Fruit fly (Drosophila melanogaster) whole organism, prepupa: Measurements from ENCODE around the gene Men-b.

ENCODE experiments used
- Blimp-1 ChIP-seq: fragments of 200-800 bp; sonication (Bioruptor generic); optimal IDR thresholded peaks from 3 replicates; lab custom pipeline; 2017; ENCODE audit warnings: missing biosample characterization, missing genetic modification characterization, mild to moderate bottlenecking, moderate library complexity, missing genetic modification reagents
- CG10631 ChIP-seq: fragments of 200-800 bp; sonication (Bioruptor generic); optimal IDR thresholded peaks from 2 replicates; lab custom pipeline; 2016; ENCODE audit warnings: missing biosample characterization, missing genetic modification characterization
- CG10669 ChIP-seq: fragments of 200-800 bp; sonication (Bioruptor generic); optimal IDR thresholded peaks from 3 replicates; lab custom pipeline; 2018; ENCODE audit warnings: missing biosample characterization, mild to moderate bottlenecking, missing genetic modification characterization, moderate library complexity
- CG11294 ChIP-seq: fragments of 200-800 bp; sonication (Bioruptor generic); IDR thresholded peaks from 2 replicates; pipeline ENCODE4 v1.3.6; 2022; ENCODE audit warnings: missing biosample characterization, missing genetic modification characterization
- CG11762 ChIP-seq: fragments of 200-800 bp; sonication (Bioruptor generic); optimal IDR thresholded peaks from 3 replicates; lab custom pipeline; 2016; ENCODE audit warnings: missing biosample characterization, missing genetic modification characterization; ENCODE audit not compliant: insufficient read depth
- CG11902 ChIP-seq: fragments of 200-800 bp; sonication (Bioruptor generic); optimal IDR thresholded peaks from 3 replicates; lab custom pipeline; 2016; ENCODE audit warnings: missing biosample characterization, missing genetic modification characterization
- CG15336 ChIP-seq: fragments of 200-800 bp; sonication (Bioruptor generic); IDR thresholded peaks from 2 replicates; pipeline ENCODE4 v1.3.6; 2022; ENCODE audit warnings: missing biosample characterization, missing genetic modification characterization
- CG1621 ChIP-seq: fragments of 200-800 bp; sonication (Bioruptor generic); optimal IDR thresholded peaks from 3 replicates; lab custom pipeline; 2018; ENCODE audit warnings: missing biosample characterization, mild to moderate bottlenecking, missing genetic modification characterization
- CG16779 ChIP-seq: fragments of 200-800 bp; sonication (Bioruptor generic); optimal IDR thresholded peaks from 3 replicates; lab custom pipeline; 2017; ENCODE audit warnings: missing biosample characterization, mild to moderate bottlenecking, missing genetic modification characterization
- CG3032 ChIP-seq: fragments of 200-800 bp; optimal IDR thresholded peaks from 2 replicates; lab custom pipeline; 2019; ENCODE audit warnings: missing biosample characterization, mild to moderate bottlenecking, missing genetic modification characterization, moderate library complexity
- CG31627 ChIP-seq: fragments of 200-800 bp; sonication (Bioruptor generic); optimal IDR thresholded peaks from 3 replicates; lab custom pipeline; 2016; ENCODE audit warnings: missing biosample characterization, missing genetic modification characterization
- CG32006 ChIP-seq: fragments of 200-800 bp; sonication (Bioruptor generic); optimal IDR thresholded peaks from 3 replicates; lab custom pipeline; 2017; ENCODE audit warnings: missing biosample characterization, mild to moderate bottlenecking, missing genetic modification characterization
- CG34406 ChIP-seq: fragments of 200-800 bp; sonication (Bioruptor generic); optimal IDR thresholded peaks from 3 replicates; lab custom pipeline; 2016; ENCODE audit warnings: missing biosample characterization, missing genetic modification characterization
- CG3919 ChIP-seq: fragments of 200-800 bp; sonication (Bioruptor generic); optimal IDR thresholded peaks from 3 replicates; lab custom pipeline; 2016; ENCODE audit warnings: missing biosample characterization, missing genetic modification characterization
- CG4318 ChIP-seq: fragments of 200-800 bp; sonication (Bioruptor generic); optimal IDR thresholded peaks from 3 replicates; lab custom pipeline; 2017; ENCODE audit warnings: missing biosample characterization, mild to moderate bottlenecking, missing genetic modification characterization
- CG6163 ChIP-seq: fragments of 200-800 bp; sonication (Bioruptor generic); IDR thresholded peaks from 3 replicates; pipeline ENCODE4 v1.3.6; 2022; ENCODE audit warnings: missing biosample characterization, missing genetic modification characterization
- CG6276 ChIP-seq: fragments of 200-800 bp; sonication (Bioruptor generic); optimal IDR thresholded peaks from 2 replicates; lab custom pipeline; 2017; ENCODE audit warnings: missing biosample characterization, mild to moderate bottlenecking, missing genetic modification characterization
- CG6808 ChIP-seq: fragments of 200-800 bp; sonication (Bioruptor generic); optimal IDR thresholded peaks from 3 replicates; lab custom pipeline; 2017; ENCODE audit warnings: missing biosample characterization, missing genetic modification characterization, mild to moderate bottlenecking, moderate library complexity, missing genetic modification reagents
- CG6854 ChIP-seq: fragments of 200-800 bp; sonication (Bioruptor generic); optimal IDR thresholded peaks from 2 replicates; lab custom pipeline; 2017; ENCODE audit warnings: missing biosample characterization, mild to moderate bottlenecking, missing genetic modification characterization
- CG7368 ChIP-seq: fragments of 200-800 bp; sonication (Bioruptor generic); optimal IDR thresholded peaks from 3 replicates; lab custom pipeline; 2016; ENCODE audit warnings: missing biosample characterization, missing genetic modification characterization
- CG8319 ChIP-seq: fragments of 200-800 bp; sonication (Bioruptor generic); optimal IDR thresholded peaks from 3 replicates; lab custom pipeline; 2016; ENCODE audit warnings: missing biosample characterization, missing genetic modification characterization
- CG8632 ChIP-seq: fragments of 200-800 bp; sonication (Bioruptor generic); optimal IDR thresholded peaks from 3 replicates; lab custom pipeline; 2016; ENCODE audit warnings: missing biosample characterization, missing genetic modification characterization
- Eip78C ChIP-seq: fragments of 200-800 bp; sonication (Bioruptor generic); peaks from one replicate; lab custom pipeline; 2016; ENCODE audit warnings: missing biosample characterization, missing genetic modification characterization
- Eip93F ChIP-seq: fragments of 200-800 bp; sonication (Bioruptor generic); optimal IDR thresholded peaks from 2 replicates; lab custom pipeline; 2016; ENCODE audit warnings: missing biosample characterization, mild to moderate bottlenecking, missing genetic modification characterization
- Ets21C ChIP-seq: fragments of 200-800 bp; sonication (Bioruptor generic); optimal IDR thresholded peaks from 3 replicates; lab custom pipeline; 2016; ENCODE audit warnings: missing biosample characterization, missing genetic modification characterization
- Ets96B ChIP-seq: fragments of 200-800 bp; optimal IDR thresholded peaks from 2 replicates; lab custom pipeline; 2019; ENCODE audit warnings: missing biosample characterization, mild to moderate bottlenecking, missing genetic modification characterization, moderate library complexity
- Gug ChIP-seq: fragments of 200-800 bp; sonication (Bioruptor generic); IDR thresholded peaks from 2 replicates; pipeline ENCODE4 v1.3.6; 2022; ENCODE audit warnings: missing biosample characterization, missing genetic modification characterization
- Hr39 ChIP-seq: fragments of 200-800 bp; sonication (Bioruptor generic); optimal IDR thresholded peaks from 2 replicates; lab custom pipeline; 2016; ENCODE audit warnings: missing biosample characterization, missing genetic modification characterization
- Lpt ChIP-seq: fragments of 200-800 bp; sonication (Bioruptor generic); optimal IDR thresholded peaks from 3 replicates; lab custom pipeline; 2016; ENCODE audit warnings: missing biosample characterization, missing genetic modification characterization
- Met ChIP-seq: fragments of 200-800 bp; sonication (Bioruptor generic); optimal IDR thresholded peaks from 3 replicates; lab custom pipeline; 2016; ENCODE audit warnings: missing biosample characterization, missing genetic modification characterization
- Smox ChIP-seq: fragments of 200-800 bp; sonication (Bioruptor generic); optimal IDR thresholded peaks from 3 replicates; lab custom pipeline; 2016; ENCODE audit warnings: missing biosample characterization, missing genetic modification characterization
- Sox102F ChIP-seq: fragments of 200-800 bp; sonication (Bioruptor generic); optimal IDR thresholded peaks from 2 replicates; lab custom pipeline; 2016; ENCODE audit warnings: missing biosample characterization, mild to moderate bottlenecking, missing genetic modification characterization
- Sox14 ChIP-seq: fragments of 200-800 bp; sonication (Bioruptor generic); optimal IDR thresholded peaks from 3 replicates; lab custom pipeline; 2016; ENCODE audit warnings: missing biosample characterization, missing genetic modification characterization
- Sox15 ChIP-seq: fragments of 200-800 bp; sonication (Bioruptor generic); optimal IDR thresholded peaks from 3 replicates; lab custom pipeline; 2016; ENCODE audit warnings: missing biosample characterization, missing genetic modification characterization
- achi ChIP-seq: fragments of 200-800 bp; sonication (Bioruptor generic); optimal IDR thresholded peaks from 3 replicates; lab custom pipeline; 2016; ENCODE audit warnings: missing biosample characterization, missing genetic modification characterization
- cyc ChIP-seq: fragments of 200-800 bp; sonication (Bioruptor generic); optimal IDR thresholded peaks from 3 replicates; lab custom pipeline; 2016; ENCODE audit warnings: missing biosample characterization, missing genetic modification characterization
- dac ChIP-seq: fragments of 200-800 bp; sonication (Bioruptor generic); optimal IDR thresholded peaks from 2 replicates; lab custom pipeline; 2017; ENCODE audit warnings: missing biosample characterization, mild to moderate bottlenecking, missing genetic modification characterization
- dsx ChIP-seq: fragments of 200-800 bp; optimal IDR thresholded peaks from 3 replicates; lab custom pipeline; 2019; ENCODE audit warnings: missing biosample characterization, mild to moderate bottlenecking, missing genetic modification characterization, moderate library complexity; ENCODE audit not compliant: poor library complexity, severe bottlenecking
- eg ChIP-seq: fragments of 200-800 bp; sonication (Bioruptor generic); IDR thresholded peaks from 3 replicates; pipeline ENCODE4 v1.3.6; 2022; ENCODE audit warnings: missing biosample characterization, missing genetic modification characterization
- fd85E ChIP-seq: fragments of 200-800 bp; sonication (Bioruptor generic); optimal IDR thresholded peaks from 3 replicates; lab custom pipeline; 2016; ENCODE audit warnings: missing biosample characterization, missing genetic modification characterization
- net ChIP-seq: fragments of 200-800 bp; sonication (Bioruptor generic); optimal IDR thresholded peaks from 3 replicates; lab custom pipeline; 2016; ENCODE audit warnings: missing biosample characterization, missing genetic modification characterization
- pdm3 ChIP-seq: fragments of 200-800 bp; sonication (Bioruptor generic); optimal IDR thresholded peaks from 3 replicates; lab custom pipeline; 2016; ENCODE audit warnings: missing biosample characterization, missing genetic modification characterization
- salr ChIP-seq, 2 experiments: fragments of 200-800 bp; sonication (Bioruptor generic); optimal IDR thresholded peaks; 3 replicates each; lab custom pipeline; 2016 to 2018; ENCODE audit warnings: missing biosample characterization in 2 of 2, missing genetic modification characterization in 2 of 2, mild to moderate bottlenecking in 1 of 2
- spab ChIP-seq: fragments of 200-800 bp; sonication (Bioruptor generic); optimal IDR thresholded peaks from 2 replicates; lab custom pipeline; 2017; ENCODE audit warnings: missing biosample characterization, mild to moderate bottlenecking, missing genetic modification characterization, missing genetic modification reagents
- vri ChIP-seq: fragments of 200-800 bp; sonication (Bioruptor generic); optimal IDR thresholded peaks from 3 replicates; lab custom pipeline; 2016; ENCODE audit warnings: missing biosample characterization, mild to moderate bottlenecking, missing genetic modification characterization

Men-b gene

DNA sequence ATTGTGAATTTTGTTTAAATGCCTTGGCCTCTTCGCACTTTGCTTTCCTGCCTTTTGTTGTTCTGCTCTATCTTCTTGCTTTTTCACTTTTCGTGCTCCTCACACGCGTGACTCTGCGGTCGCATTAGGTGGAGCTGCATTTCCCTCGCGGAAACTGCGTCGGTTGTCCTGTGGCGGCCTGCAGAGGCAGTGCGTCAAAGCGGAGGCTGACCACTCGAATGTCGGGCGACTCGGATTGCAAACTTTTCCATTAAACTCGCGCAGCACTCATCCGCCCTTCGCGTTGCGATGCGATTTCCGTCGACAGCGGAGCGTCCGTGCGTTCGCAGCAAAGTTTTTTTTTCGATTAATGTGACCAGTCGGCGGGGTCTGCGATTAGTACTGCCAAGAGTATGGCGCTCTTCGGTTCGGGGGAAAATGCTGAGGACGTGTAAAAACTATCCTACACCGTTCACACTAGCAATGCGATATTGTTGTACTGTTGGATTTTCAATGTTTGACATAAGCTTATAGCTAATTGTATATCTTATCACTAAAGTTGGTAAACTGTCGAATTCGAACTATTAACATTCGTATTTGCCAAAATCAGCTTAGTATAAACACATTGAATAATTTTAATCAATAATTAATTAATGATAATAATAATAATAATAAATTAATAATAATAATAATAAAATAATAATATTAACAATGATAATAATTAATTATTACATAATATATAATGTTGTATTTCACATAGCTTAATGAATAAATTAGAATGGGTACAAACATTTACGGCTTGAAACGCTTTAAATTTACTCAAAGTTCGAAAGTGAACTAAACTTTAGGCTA, 562 bp upstream of the Men-b start, which contains the start of gene CG6051 (continued):
- TF ChIP-seq CG3919 (peak; percentile 54), CG1621 (no peak), Gug (no peak), Sox14 (GFP tag; lab: Kevin White, UChicago) (peak; percentile 34), CG10631 (GFP tag; lab: Kevin White, UChicago) (peak; percentile 41), CG34406 (GFP tag; lab: Kevin White, UChicago) (peak; percentile 16), CG11762 (GFP tag; lab: Kevin White, UChicago) (no peak), Sox15 (peak; percentile 34), CG15336 (no peak), Sox102F (GFP tag; lab: Kevin White, UChicago) (no peak), vri (peak; percentile 36), salr (GFP tag; optimal IDR thresholded peaks at IDR 0.05; lab: Kevin White, UChicago) (peak; percentile 7), spab (GFP tag; lab: Kevin White, UChicago) (no peak), CG6163 (GFP tag; lab: Robert Waterston, UW) (no peak), CG10669 (no peak), CG7368 (GFP tag; lab: Kevin White, UChicago) (no peak), CG3032 (tag; lab: Kevin White, UChicago) (peak; percentile 37), achi (GFP tag; lab: Kevin White, UChicago) (peak; percentile 37), CG16779 (tag; lab: Kevin White, UChicago) (peak; percentile 37), Ets96B (tag; lab: Kevin White, UChicago) (no peak), CG6276 (peak; percentile 55), Blimp-1 (no peak), CG11294 (GFP tag; lab: Robert Waterston, UW) (no peak), CG8632 (GFP tag; lab: Kevin White, UChicago) (no peak), net (GFP tag; lab: Kevin White, UChicago) (peak; percentile 16), eg (GFP tag; lab: Robert Waterston, UW) (no peak), Lpt (GFP tag; lab: Kevin White, UChicago) (no peak), dac (GFP tag; lab: Kevin White, UChicago) (no peak), CG31627 (GFP tag; lab: Kevin White, UChicago) (peak; percentile 61), CG11902 (no peak)

DNA sequence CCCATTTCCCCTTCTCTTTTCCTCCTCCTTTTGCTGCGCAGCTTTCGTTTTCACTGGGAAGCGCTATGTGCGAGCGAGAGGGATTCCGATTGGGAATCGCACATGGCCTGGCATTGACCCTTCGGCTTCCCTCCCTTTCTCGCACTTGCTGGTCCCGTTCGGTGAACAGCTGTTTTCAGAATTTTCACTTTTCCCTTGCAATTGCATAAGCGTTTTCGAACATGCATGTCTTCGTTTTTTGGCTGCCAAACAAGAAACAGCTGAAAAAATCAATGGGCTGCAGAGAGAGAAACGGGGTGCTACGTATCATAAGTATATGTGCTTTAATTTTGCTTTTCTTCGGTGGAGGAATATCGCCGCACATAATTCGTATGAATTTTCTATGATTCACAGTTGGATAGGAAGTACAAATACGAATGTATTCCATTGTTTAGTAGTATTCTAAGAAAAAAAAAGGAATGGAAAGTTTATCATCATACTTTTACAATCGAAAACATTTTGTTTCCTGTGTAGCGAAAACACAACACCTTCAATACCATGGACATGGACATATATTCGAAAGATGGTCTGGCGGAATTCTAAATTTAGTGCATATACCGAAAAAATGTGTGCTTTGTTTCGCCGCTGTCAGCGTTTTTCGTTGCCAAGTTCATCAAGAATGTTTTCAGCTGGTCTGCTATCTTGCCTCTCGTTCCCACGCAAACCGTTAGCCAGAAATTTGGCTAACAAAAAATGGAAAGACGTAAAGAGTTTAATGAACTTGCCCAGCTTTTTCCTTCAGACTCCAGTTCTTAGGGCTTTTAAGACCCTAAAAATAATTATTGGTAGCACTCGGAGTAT, 887 bp downstream of the Men-b start:
- TF ChIP-seq CG32006 (GFP tag; lab: Kevin White, UChicago), result peak; percentile 55
- peak; percentile 57 for TF ChIP-seq Smox (GFP tag; lab: Kevin White, UChicago)
- no peak for TF ChIP-seq CG6808 (GFP tag; lab: Kevin White, UChicago)
- no peak for TF ChIP-seq CG4318 (GFP tag; lab: Kevin White, UChicago)
- no peak for TF ChIP-seq dsx (GFP tag; lab: Kevin White, UChicago)
- peak; percentile 81 for TF ChIP-seq Met (GFP tag; lab: Kevin White, UChicago)
- TF ChIP-seq dac (GFP tag; lab: Kevin White, UChicago), result no peak
- TF ChIP-seq CG8319, result no peak
- peak; percentile 74 for TF ChIP-seq Hr39 (GFP tag; lab: Kevin White, UChicago)
- TF ChIP-seq CG11762 (GFP tag; lab: Kevin White, UChicago), result no peak
- TF ChIP-seq Eip93F (GFP tag; lab: Kevin White, UChicago), result no peak
- TF ChIP-seq CG6854 (GFP tag; lab: Kevin White, UChicago), result no peak
- peak; percentile 62 for TF ChIP-seq CG31627 (GFP tag; lab: Kevin White, UChicago)
- no peak for TF ChIP-seq spab (GFP tag; lab: Kevin White, UChicago)
- peak; percentile 32 for TF ChIP-seq CG3919
- peak; percentile 83 for TF ChIP-seq Blimp-1
- no peak for TF ChIP-seq Lpt (GFP tag; lab: Kevin White, UChicago)
- peak; percentile 56 for TF ChIP-seq pdm3 (GFP tag; lab: Kevin White, UChicago)
- peak; percentile 22 for TF ChIP-seq CG10669
- peak; percentile 23 for TF ChIP-seq Sox15
- TF ChIP-seq net (GFP tag; lab: Kevin White, UChicago), result peak; percentile 47
- TF ChIP-seq CG1621, result no peak
- TF ChIP-seq eg (GFP tag; lab: Robert Waterston, UW), result peak; percentile 59
- TF ChIP-seq cyc (GFP tag; lab: Kevin White, UChicago), result peak; percentile 50
- no peak for TF ChIP-seq fd85E (GFP tag; lab: Kevin White, UChicago)
- peak; percentile 55 for TF ChIP-seq Ets21C (GFP tag; lab: Kevin White, UChicago)
- peak; percentile 17; the same call in 1 of the 2 replicates for TF ChIP-seq Gug
- no peak for TF ChIP-seq CG11902
- TF ChIP-seq Eip78C (GFP tag; lab: Kevin White, UChicago), result peak; percentile 87
